Fruit fly (Drosophila melanogaster) whole organism, embryonic: ENCODE measurements around the gene mus302.

Source experiments
- Adf1 ChIP-seq: fragments of 200-800 bp; sonication (Bioruptor generic); IDR thresholded peaks from 2 replicates; pipeline ENCODE4 v1.3.6; 2022; ENCODE audit warnings: missing biosample characterization, missing genetic modification characterization
- CG10462 ChIP-seq: fragments of 200-800 bp; sonication (Bioruptor generic); optimal IDR thresholded peaks from 2 replicates; lab custom pipeline; 2016; ENCODE audit warnings: missing biosample characterization, missing genetic modification characterization
- CG10565 ChIP-seq: fragments of 200-800 bp; sonication (Bioruptor generic); optimal IDR thresholded peaks from 3 replicates; lab custom pipeline; 2016; ENCODE audit warnings: missing biosample characterization, mild to moderate bottlenecking, missing genetic modification characterization
- CG14014 ChIP-seq: fragments of 200-800 bp; sonication (Bioruptor generic); IDR thresholded peaks from 2 replicates; pipeline ENCODE4 v1.3.6; 2022; ENCODE audit warnings: missing biosample characterization, missing genetic modification characterization
- CG15269 ChIP-seq: fragments of 200-800 bp; sonication (Bioruptor generic); optimal IDR thresholded peaks from 2 replicates; lab custom pipeline; 2018; ENCODE audit warnings: missing biosample characterization, mild to moderate bottlenecking, missing genetic modification characterization, moderate library complexity
- CG15479 ChIP-seq: fragments of 200-800 bp; sonication (Bioruptor generic); optimal IDR thresholded peaks from 3 replicates; lab custom pipeline; 2019; ENCODE audit warnings: missing biosample characterization, mild to moderate bottlenecking, missing genetic modification characterization, moderate library complexity
- CG16863 ChIP-seq: fragments of 200-800 bp; sonication (Bioruptor generic); optimal IDR thresholded peaks from 3 replicates; lab custom pipeline; 2016; ENCODE audit warnings: missing biosample characterization, missing genetic modification characterization
- CG17328 ChIP-seq: fragments of 200-800 bp; sonication (Bioruptor generic); IDR thresholded peaks from 2 replicates; pipeline ENCODE4 v1.3.6; 2022; ENCODE audit warnings: missing biosample characterization, missing genetic modification characterization
- CG17802 ChIP-seq: fragments of 200-800 bp; sonication (Bioruptor generic); optimal IDR thresholded peaks from 2 replicates; lab custom pipeline; 2018; ENCODE audit warnings: missing biosample characterization, mild to moderate bottlenecking, missing genetic modification characterization, moderate library complexity
- CG2889 ChIP-seq: fragments of 200-800 bp; sonication (Bioruptor generic); IDR thresholded peaks from 3 replicates; pipeline ENCODE4 v1.3.6; 2022; ENCODE audit warnings: missing biosample characterization, missing genetic modification characterization
- CG3838 ChIP-seq: fragments of 200-800 bp; sonication (Bioruptor generic); optimal IDR thresholded peaks from 3 replicates; lab custom pipeline; 2016; ENCODE audit warnings: missing biosample characterization, missing genetic modification characterization
- CG3995 ChIP-seq: fragments of 200-800 bp; sonication (Bioruptor generic); optimal IDR thresholded peaks from 3 replicates; lab custom pipeline; 2016; ENCODE audit warnings: missing biosample characterization, missing genetic modification characterization
- CG4617 ChIP-seq: fragments of 200-800 bp; sonication (Bioruptor generic); optimal IDR thresholded peaks from 3 replicates; lab custom pipeline; 2016; ENCODE audit warnings: missing biosample characterization, missing genetic modification characterization, borderline replicate concordance
- CG4854 ChIP-seq: fragments of 200-800 bp; sonication (Bioruptor generic); optimal IDR thresholded peaks from 2 replicates; lab custom pipeline; 2016; ENCODE audit warnings: missing biosample characterization, missing genetic modification characterization, inconsistent platforms
- CG5180 ChIP-seq: fragments of 200-800 bp; sonication (Bioruptor generic); optimal IDR thresholded peaks from 3 replicates; lab custom pipeline; 2017; ENCODE audit warnings: missing biosample characterization, missing genetic modification characterization, mild to moderate bottlenecking, moderate library complexity, missing genetic modification reagents
- CG6791 ChIP-seq: fragments of 200-800 bp; sonication (Bioruptor generic); IDR thresholded peaks from 3 replicates; pipeline ENCODE4 v1.3.6; 2022; ENCODE audit warnings: missing biosample characterization, missing genetic modification characterization; ENCODE audit not compliant: partially characterized antibody
- CG8765 ChIP-seq: fragments of 200-800 bp; sonication (Bioruptor generic); IDR thresholded peaks from 2 replicates; pipeline ENCODE4 v1.3.6; 2022; ENCODE audit warnings: missing biosample characterization, missing genetic modification characterization
- CG9609 ChIP-seq: fragments of 200-800 bp; sonication (Bioruptor generic); optimal IDR thresholded peaks from 3 replicates; lab custom pipeline; 2016; ENCODE audit warnings: missing biosample characterization, missing genetic modification characterization
- CG9876 ChIP-seq: fragments of 200-800 bp; sonication (Bioruptor generic); optimal IDR thresholded peaks from 2 replicates; lab custom pipeline; 2016; ENCODE audit warnings: missing biosample characterization, missing genetic modification characterization
- CoRest ChIP-seq: fragments of 200-800 bp; sonication (Bioruptor generic); optimal IDR thresholded peaks from 3 replicates; lab custom pipeline; 2018; ENCODE audit warnings: missing biosample characterization, mild to moderate bottlenecking, missing genetic modification characterization, moderate library complexity
- Dip2 ChIP-seq: fragments of 200-800 bp; sonication (Bioruptor generic); IDR thresholded peaks from 2 replicates; pipeline ENCODE4 v1.3.6; 2022; ENCODE audit warnings: missing biosample characterization, missing genetic modification characterization
- Dip3 ChIP-seq: fragments of 200-800 bp; sonication (Bioruptor generic); optimal IDR thresholded peaks from 3 replicates; lab custom pipeline; 2016; ENCODE audit warnings: missing biosample characterization, missing genetic modification characterization
- Dll ChIP-seq: fragments of 200-800 bp; sonication (Bioruptor generic); IDR thresholded peaks from 4 replicates; pipeline ENCODE4 v1.3.6; 2022; ENCODE audit warnings: missing biosample characterization, missing genetic modification characterization; ENCODE audit not compliant: partially characterized antibody
- Doc2 ChIP-seq: fragments of 200-800 bp; sonication (Bioruptor generic); IDR thresholded peaks from 2 replicates; pipeline ENCODE4 v1.3.6; 2022; ENCODE audit warnings: missing biosample characterization, missing genetic modification characterization
- Dp ChIP-seq: fragments of 200-800 bp; sonication (Bioruptor generic); optimal IDR thresholded peaks from 2 replicates; lab custom pipeline; 2018; ENCODE audit warnings: missing biosample characterization, mild to moderate bottlenecking, missing genetic modification characterization, moderate library complexity
- Elba2 ChIP-seq: fragments of 200-800 bp; sonication (Bioruptor generic); optimal IDR thresholded peaks from 3 replicates; lab custom pipeline; 2016; ENCODE audit warnings: missing biosample characterization, missing genetic modification characterization
- HmgZ ChIP-seq: fragments of 200-800 bp; sonication (Bioruptor generic); optimal IDR thresholded peaks from 2 replicates; lab custom pipeline; 2018; ENCODE audit warnings: missing biosample characterization, mild to moderate bottlenecking, missing genetic modification characterization
- MTF-1 ChIP-seq: fragments of 200-800 bp; sonication (Bioruptor generic); optimal IDR thresholded peaks from 2 replicates; lab custom pipeline; 2018; ENCODE audit warnings: missing biosample characterization, mild to moderate bottlenecking, missing genetic modification characterization, borderline replicate concordance
- Mad ChIP-seq: fragments of 200-800 bp; sonication (Bioruptor generic); optimal IDR thresholded peaks from 2 replicates; lab custom pipeline; 2016; ENCODE audit warnings: missing biosample characterization, missing genetic modification characterization
- Oaz ChIP-seq: fragments of 200-800 bp; sonication (Bioruptor generic); IDR thresholded peaks from 2 replicates; pipeline ENCODE4 v1.3.6; 2022; ENCODE audit warnings: missing biosample characterization, missing genetic modification characterization
- Sox100B ChIP-seq: fragments of 200-800 bp; sonication (Bioruptor generic); optimal IDR thresholded peaks from 3 replicates; lab custom pipeline; 2018; ENCODE audit warnings: missing biosample characterization, mild to moderate bottlenecking, missing genetic modification characterization
- Vsx1 ChIP-seq: fragments of 200-800 bp; sonication (Bioruptor generic); optimal IDR thresholded peaks from 2 replicates; lab custom pipeline; 2017; ENCODE audit warnings: missing biosample characterization, mild to moderate bottlenecking, missing genetic modification characterization, missing genetic modification reagents
- Xrp1 ChIP-seq: fragments of 200-800 bp; sonication (Bioruptor generic); IDR thresholded peaks from 2 replicates; pipeline ENCODE4 v1.3.6; 2022; ENCODE audit warnings: missing biosample characterization, missing genetic modification characterization
- bigmax ChIP-seq: fragments of 200-800 bp; sonication (Bioruptor generic); optimal IDR thresholded peaks from 2 replicates; lab custom pipeline; 2018; ENCODE audit warnings: missing biosample characterization, mild to moderate bottlenecking, missing genetic modification characterization
- cad ChIP-seq: fragments of >200 bp; optimal IDR thresholded peaks from 2 replicates; lab custom pipeline; 2017; ENCODE audit warnings: missing biosample characterization, missing genetic modification characterization
- croc ChIP-seq: fragments of 200-800 bp; sonication (Bioruptor generic); conservative IDR thresholded peaks from 3 replicates; pipeline ENCODE4 v1.3.6; 2022; ENCODE audit warnings: missing biosample characterization, missing genetic modification characterization
- cwo ChIP-seq: fragments of 200-800 bp; sonication (Bioruptor generic); optimal IDR thresholded peaks from 3 replicates; lab custom pipeline; 2017; ENCODE audit warnings: missing biosample characterization, missing genetic modification characterization, mild to moderate bottlenecking, moderate library complexity, missing genetic modification reagents
- dimm ChIP-seq: fragments of 200-800 bp; sonication (Bioruptor generic); IDR thresholded peaks from 2 replicates; pipeline ENCODE4 v1.3.6; 2022; ENCODE audit warnings: missing biosample characterization, missing genetic modification characterization
- dm ChIP-seq: fragments of 200-800 bp; sonication (Bioruptor generic); optimal IDR thresholded peaks from 3 replicates; lab custom pipeline; 2016; ENCODE audit warnings: missing biosample characterization, missing genetic modification characterization
- ewg ChIP-seq: fragments of 200-800 bp; sonication (Bioruptor generic); optimal IDR thresholded peaks from 3 replicates; lab custom pipeline; 2017; ENCODE audit warnings: mild to moderate bottlenecking, missing biosample characterization, missing genetic modification reagents, missing genetic modification characterization
- gce ChIP-seq: fragments of 200-800 bp; sonication (Bioruptor generic); IDR thresholded peaks from 3 replicates; pipeline ENCODE4 v1.3.6; 2022; ENCODE audit warnings: missing biosample characterization, missing genetic modification characterization
- ind ChIP-seq: fragments of 200-800 bp; sonication (Bioruptor generic); optimal IDR thresholded peaks from 3 replicates; lab custom pipeline; 2016; ENCODE audit warnings: missing biosample characterization, missing genetic modification characterization
- lab ChIP-seq: fragments of 200-800 bp; sonication (Bioruptor generic); optimal IDR thresholded peaks from 3 replicates; lab custom pipeline; 2017; ENCODE audit warnings: missing biosample characterization, missing genetic modification characterization, mild to moderate bottlenecking, moderate library complexity, missing genetic modification reagents
- odd ChIP-seq: fragments of 200-800 bp; sonication (Bioruptor generic); optimal IDR thresholded peaks from 2 replicates; lab custom pipeline; 2017; ENCODE audit warnings: missing biosample characterization, mild to moderate bottlenecking, missing genetic modification characterization
- pzg ChIP-seq: fragments of 200-800 bp; sonication (Bioruptor generic); optimal IDR thresholded peaks from 3 replicates; lab custom pipeline; 2018; ENCODE audit warnings: missing biosample characterization, mild to moderate bottlenecking, missing genetic modification characterization, moderate library complexity
- slbo ChIP-seq: fragments of 200-800 bp; sonication (Bioruptor generic); IDR thresholded peaks from 2 replicates; pipeline ENCODE4 v1.3.6; 2022; ENCODE audit warnings: missing biosample characterization, missing genetic modification characterization
- so ChIP-seq: fragments of 200-800 bp; sonication (Bioruptor generic); IDR thresholded peaks from 3 replicates; pipeline ENCODE4 v1.3.6; 2022; ENCODE audit warnings: missing biosample characterization, missing genetic modification characterization
- toy ChIP-seq: fragments of 200-800 bp; sonication (Bioruptor generic); IDR thresholded peaks from 2 replicates; pipeline ENCODE4 v1.3.6; 2022; ENCODE audit warnings: missing biosample characterization, missing genetic modification characterization
- unc-4 ChIP-seq: fragments of 200-800 bp; sonication (Bioruptor generic); IDR thresholded peaks from 2 replicates; pipeline ENCODE4 v1.3.6; 2022; ENCODE audit warnings: missing biosample characterization, missing genetic modification characterization; ENCODE audit not compliant: partially characterized antibody
- wor ChIP-seq: fragments of 200-800 bp; sonication (Bioruptor generic); IDR thresholded peaks from 2 replicates; pipeline ENCODE4 v1.3.6; 2022; ENCODE audit warnings: missing biosample characterization, missing genetic modification characterization
- zen2 ChIP-seq: fragments of 200-800 bp; sonication (Bioruptor generic); IDR thresholded peaks from 3 replicates; pipeline ENCODE4 v1.3.6; 2022; ENCODE audit warnings: missing biosample characterization, missing genetic modification characterization; ENCODE audit not compliant: partially characterized antibody
- zf30C ChIP-seq: fragments of 200-800 bp; sonication (Bioruptor generic); optimal IDR thresholded peaks from 3 replicates; lab custom pipeline; 2018; ENCODE audit warnings: missing biosample characterization, mild to moderate bottlenecking, missing genetic modification characterization

Gene mus302

DNA sequence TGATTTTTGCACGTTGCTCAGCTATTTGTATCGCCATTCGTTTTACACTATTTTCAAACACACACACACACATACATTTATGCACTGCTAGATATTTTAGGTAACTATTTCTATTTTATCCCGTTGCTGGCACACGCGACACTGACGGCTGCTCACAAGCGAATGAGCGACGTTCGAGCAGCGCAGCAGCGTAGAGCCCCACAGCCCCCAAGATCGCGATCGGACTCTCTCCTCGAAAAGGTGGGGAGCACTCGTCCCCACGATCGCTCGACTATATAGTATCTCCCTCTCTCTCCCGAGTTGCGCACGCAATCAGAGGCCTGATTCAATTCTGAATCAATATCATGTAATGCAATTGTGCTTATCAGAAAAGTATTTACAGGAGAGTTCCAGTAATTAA lies 20.5 kb upstream of the mus302 start (continued):
- no peak for TF ChIP-seq bigmax (GFP tag; lab: Kevin White, UChicago)
- TF ChIP-seq zf30C = peak; percentile 39
- TF ChIP-seq HmgZ (tag; lab: Kevin White, UChicago) = no peak
- TF ChIP-seq CG4617 (GFP tag; lab: Kevin White, UChicago) = no peak
- no peak for TF ChIP-seq Xrp1 (GFP tag; lab: Robert Waterston, UW)
- TF ChIP-seq Oaz (GFP tag; lab: Robert Waterston, UW) = no peak
- TF ChIP-seq Doc2 (GFP tag; lab: Robert Waterston, UW) = no peak
- no peak for TF ChIP-seq dimm
- TF ChIP-seq CG5180 (GFP tag; lab: Kevin White, UChicago) = no peak
- no peak for TF ChIP-seq CG17802 (tag; lab: Kevin White, UChicago)
- TF ChIP-seq CG4854 (GFP tag; lab: Kevin White, UChicago) = no peak
- TF ChIP-seq Mad = no peak
- TF ChIP-seq Dip3 (GFP tag; lab: Kevin White, UChicago) = no peak
- no peak for TF ChIP-seq CG10462 (GFP tag; lab: Kevin White, UChicago)
- no peak for TF ChIP-seq Dll (GFP tag; lab: Robert Waterston, UW)
- no peak for TF ChIP-seq croc (GFP tag; lab: Robert Waterston, UW)
- no peak for TF ChIP-seq CoRest
- no peak for TF ChIP-seq CG15479 (GFP tag; lab: Kevin White, UChicago)
- peak; percentile 43 for TF ChIP-seq cwo (GFP tag; lab: Kevin White, UChicago)
- TF ChIP-seq CG17328 (GFP tag; lab: Robert Waterston, UW) = no peak
- no peak for TF ChIP-seq CG3838 (GFP tag; lab: Kevin White, UChicago)
- TF ChIP-seq Adf1 (GFP tag; lab: Robert Waterston, UW) = peak; percentile 41; the same call in 1 of the 2 replicates
- TF ChIP-seq CG15269 = no peak
- TF ChIP-seq gce (GFP tag; lab: Robert Waterston, UW) = no peak
- TF ChIP-seq MTF-1 (GFP tag; lab: Kevin White, UChicago) = peak; percentile 39
- no peak for TF ChIP-seq cad (GFP tag; lab: Kevin White, UChicago)
- no peak for TF ChIP-seq Elba2 (GFP tag; lab: Kevin White, UChicago)
- no peak for TF ChIP-seq CG16863 (GFP tag; lab: Kevin White, UChicago)
- TF ChIP-seq odd (GFP tag; lab: Kevin White, UChicago) = no peak
- no peak for TF ChIP-seq ind (GFP tag; lab: Kevin White, UChicago)
- TF ChIP-seq Sox100B (GFP tag; lab: Kevin White, UChicago) = no peak
- TF ChIP-seq CG8765 (GFP tag; lab: Robert Waterston, UW) = no peak
- TF ChIP-seq CG10565 = no peak
- TF ChIP-seq Dip2 (GFP tag; lab: Robert Waterston, UW) = no peak
- TF ChIP-seq CG9609 (GFP tag; lab: Kevin White, UChicago) = no peak
- TF ChIP-seq CG6791 (GFP tag; lab: Robert Waterston, UW) = no peak
- TF ChIP-seq pzg (GFP tag; lab: Kevin White, UChicago) = no peak
- TF ChIP-seq lab (GFP tag; lab: Kevin White, UChicago) = peak; percentile 56
- no peak for TF ChIP-seq Dp (GFP tag; lab: Kevin White, UChicago)
- TF ChIP-seq slbo (GFP tag; lab: Robert Waterston, UW) = no peak
- TF ChIP-seq so (GFP tag; lab: Robert Waterston, UW) = no peak
- no peak for TF ChIP-seq ewg (GFP tag; lab: Kevin White, UChicago)
- no peak for TF ChIP-seq CG14014 (GFP tag; lab: Robert Waterston, UW)
- TF ChIP-seq Vsx1 (GFP tag; lab: Kevin White, UChicago) = no peak
- TF ChIP-seq zen2 (GFP tag; lab: Robert Waterston, UW) = no peak
- TF ChIP-seq dm (GFP tag; lab: Kevin White, UChicago) = no peak
- TF ChIP-seq CG2889 (GFP tag; lab: Robert Waterston, UW) = no peak
- TF ChIP-seq unc-4 = no peak
- no peak for TF ChIP-seq CG3995 (GFP tag; lab: Kevin White, UChicago)
- TF ChIP-seq toy (GFP tag; lab: Robert Waterston, UW) = no peak
- no peak for TF ChIP-seq wor (GFP tag; lab: Robert Waterston, UW)
- TF ChIP-seq CG9876 (GFP tag; lab: Kevin White, UChicago) = no peak
